Fruit fly (Drosophila melanogaster): ENCODE measurements around the gene Bhmt.

DNA sequence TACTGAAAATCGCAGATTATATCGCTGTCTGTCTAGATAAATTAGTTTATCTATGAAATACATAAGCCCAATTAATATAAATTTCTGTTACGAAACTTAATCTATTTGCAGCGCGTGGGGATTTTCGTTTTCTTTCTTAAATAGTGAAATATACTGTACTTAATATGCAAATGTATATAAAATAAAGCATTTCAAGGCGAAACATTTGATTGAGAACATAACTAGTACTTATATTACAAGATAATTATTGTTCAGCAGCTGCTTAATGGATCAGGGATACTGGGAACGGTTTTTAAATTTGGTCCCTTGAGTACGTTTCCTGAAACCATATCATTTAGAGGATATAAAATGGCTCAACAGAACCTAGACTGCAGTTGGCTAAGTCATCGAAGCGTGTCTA, 35.1 kb upstream of the Bhmt start, which contains the start of gene CG46465:
- TF ChIP-seq CG8478 (optimal IDR thresholded peaks at IDR 0.05): no peak
- TF ChIP-seq CTCF (optimal IDR thresholded peaks at IDR 0.05): no peak
